Fruit fly (Drosophila melanogaster): ENCODE results near the gene Eph.

dm6 chr4:610398-611319 lies at the start of gene Eph:
- TF ChIP-seq Hr4 (GFP tag; optimal IDR thresholded peaks at IDR 0.05) (peak; percentile 12), CG3032 (tag; optimal IDR thresholded peaks at IDR 0.05) (no peak), CG6854 (GFP tag; optimal IDR thresholded peaks at IDR 0.05) (no peak), Smox (GFP tag; optimal IDR thresholded peaks at IDR 0.05) (no peak), CG32006 (GFP tag; optimal IDR thresholded peaks at IDR 0.05) (no peak), Met (GFP tag; optimal IDR thresholded peaks at IDR 0.05) (no peak), CG15336 (GFP tag; IDR thresholded peaks at IDR 0.05) (no peak), CG8319 (GFP tag; optimal IDR thresholded peaks at IDR 0.05) (no peak), CG9139 (GFP tag; optimal IDR thresholded peaks at IDR 0.05) (no peak), Eip75B (GFP tag; optimal IDR thresholded peaks at IDR 0.05) (no peak), Sox14 (GFP tag; optimal IDR thresholded peaks at IDR 0.05) (no peak), Ets21C (GFP tag; optimal IDR thresholded peaks at IDR 0.05) (no peak), Blimp-1 (GFP tag; optimal IDR thresholded peaks at IDR 0.05) (no peak), fkh (GFP tag; optimal IDR thresholded peaks at IDR 0.05) (no peak)
